Worm (Caenorhabditis elegans) whole organism, L4/young adult: ENCODE measurements around the gene gln-5.

ENCODE experiments used
- W03F9.2 ChIP-seq: fragments of 150-350 bp; optimal IDR thresholded peaks from 2 replicates; lab custom pipeline; 2014; ENCODE audit warnings: missing biosample characterization, missing genetic modification characterization
- dao-5 ChIP-seq: sonication (generic microtip); optimal IDR thresholded peaks from 2 replicates; lab custom pipeline; 2016; ENCODE audit warnings: missing genotype, missing genetic modification characterization, moderate library complexity, missing compliant biosample characterization
- him-1 ChIP-seq: sonication (generic microtip); optimal IDR thresholded peaks from 2 replicates; lab custom pipeline; 2016; ENCODE audit warnings: missing genotype, missing genetic modification reagents, missing genetic modification characterization, missing compliant biosample characterization

The gln-5 gene

DNA sequence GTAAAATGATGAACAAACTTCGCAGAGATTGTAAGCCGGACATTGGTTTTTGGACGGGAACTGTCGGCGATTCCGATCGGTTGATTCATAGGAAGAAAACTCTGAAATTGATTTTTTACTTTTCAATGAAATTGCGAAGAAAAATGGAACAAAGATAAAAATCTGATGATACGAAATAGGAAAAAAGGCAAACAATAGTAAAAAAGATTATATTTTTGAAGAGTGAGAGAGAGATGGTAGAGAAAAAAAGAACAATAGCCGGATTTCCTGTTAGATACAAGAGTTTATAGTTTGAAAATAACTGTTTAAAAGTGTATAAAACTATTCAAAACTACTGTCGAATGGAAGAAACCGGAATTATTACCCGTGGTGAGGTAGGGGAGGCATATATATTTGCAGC, 10.6 kb upstream of the gln-5 start, which contains the start of gene nra-1:
nra-1 (minus strand) TSS at position 101 of the 400 bp plus-strand sequence.
- no peak for TF ChIP-seq W03F9.2
- no peak for TF ChIP-seq him-1
- no peak for TF ChIP-seq dao-5 (tag; lab: Kevin White, UChicago)

DNA sequence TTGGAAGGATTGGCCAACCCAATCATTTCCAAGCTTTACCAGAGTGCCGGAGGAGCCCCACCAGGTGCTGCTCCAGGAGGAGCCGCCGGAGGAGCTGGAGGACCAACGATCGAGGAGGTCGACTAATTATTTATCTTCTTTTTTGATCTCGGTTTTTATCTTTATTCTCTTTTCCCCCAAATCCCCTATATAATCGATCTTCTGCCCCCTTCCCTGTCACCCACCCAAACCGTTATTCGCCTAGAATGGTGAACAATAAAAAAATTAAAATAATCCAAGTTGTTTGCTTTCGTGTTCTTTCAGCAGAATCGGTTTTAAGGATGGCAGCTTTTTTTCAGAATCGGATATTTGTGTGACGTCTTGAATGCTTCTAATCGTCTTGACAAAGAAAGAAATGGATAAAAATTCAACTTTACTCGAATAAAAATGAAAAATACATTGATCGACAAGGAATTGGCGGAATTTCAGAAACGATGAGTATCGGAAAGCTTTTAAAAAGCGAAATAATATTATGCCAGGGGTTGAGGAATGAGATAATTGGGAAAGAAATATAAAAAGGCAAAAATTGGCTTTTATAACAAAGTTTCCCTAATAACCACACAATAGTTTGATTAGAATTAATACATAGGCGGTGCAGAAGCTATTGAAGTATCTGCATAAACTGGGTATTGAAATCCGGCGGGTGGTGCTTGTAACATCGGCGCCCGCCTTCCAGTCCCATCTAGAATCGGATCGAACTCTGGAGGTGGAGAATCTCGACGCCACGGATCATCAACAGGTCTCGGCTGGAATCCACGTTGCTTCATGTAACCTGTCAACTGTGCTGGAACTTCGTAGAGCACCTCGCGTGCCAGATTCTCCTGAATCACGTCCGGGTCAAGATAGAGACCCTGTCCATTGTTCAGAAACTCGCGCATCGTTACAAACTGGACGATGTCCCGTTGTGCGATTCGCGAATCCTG, 7.9 kb upstream of the gln-5 start:
- peak; percentile 58 for TF ChIP-seq him-1
- TF ChIP-seq dao-5 (tag; lab: Kevin White, UChicago), result no peak
- peak; percentile 91 for TF ChIP-seq W03F9.2

DNA sequence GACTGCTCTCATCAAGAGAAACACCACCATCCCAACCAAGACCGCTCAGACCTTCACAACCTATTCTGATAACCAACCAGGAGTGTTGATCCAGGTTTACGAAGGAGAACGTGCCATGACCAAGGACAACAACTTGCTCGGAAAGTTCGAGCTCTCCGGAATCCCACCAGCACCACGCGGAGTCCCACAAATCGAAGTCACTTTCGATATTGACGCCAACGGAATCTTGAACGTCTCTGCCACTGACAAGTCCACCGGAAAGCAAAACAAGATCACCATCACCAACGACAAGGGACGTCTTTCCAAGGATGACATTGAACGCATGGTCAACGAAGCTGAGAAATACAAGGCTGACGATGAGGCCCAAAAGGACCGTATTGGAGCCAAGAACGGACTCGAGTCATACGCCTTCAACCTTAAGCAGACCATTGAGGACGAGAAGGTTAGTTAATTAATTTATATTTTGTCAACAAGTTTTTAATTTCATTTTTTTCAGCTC, 7.0 kb upstream of the gln-5 start:
- no peak for TF ChIP-seq dao-5 (tag; lab: Kevin White, UChicago)
- TF ChIP-seq him-1, result no peak
- TF ChIP-seq W03F9.2, result no peak

DNA sequence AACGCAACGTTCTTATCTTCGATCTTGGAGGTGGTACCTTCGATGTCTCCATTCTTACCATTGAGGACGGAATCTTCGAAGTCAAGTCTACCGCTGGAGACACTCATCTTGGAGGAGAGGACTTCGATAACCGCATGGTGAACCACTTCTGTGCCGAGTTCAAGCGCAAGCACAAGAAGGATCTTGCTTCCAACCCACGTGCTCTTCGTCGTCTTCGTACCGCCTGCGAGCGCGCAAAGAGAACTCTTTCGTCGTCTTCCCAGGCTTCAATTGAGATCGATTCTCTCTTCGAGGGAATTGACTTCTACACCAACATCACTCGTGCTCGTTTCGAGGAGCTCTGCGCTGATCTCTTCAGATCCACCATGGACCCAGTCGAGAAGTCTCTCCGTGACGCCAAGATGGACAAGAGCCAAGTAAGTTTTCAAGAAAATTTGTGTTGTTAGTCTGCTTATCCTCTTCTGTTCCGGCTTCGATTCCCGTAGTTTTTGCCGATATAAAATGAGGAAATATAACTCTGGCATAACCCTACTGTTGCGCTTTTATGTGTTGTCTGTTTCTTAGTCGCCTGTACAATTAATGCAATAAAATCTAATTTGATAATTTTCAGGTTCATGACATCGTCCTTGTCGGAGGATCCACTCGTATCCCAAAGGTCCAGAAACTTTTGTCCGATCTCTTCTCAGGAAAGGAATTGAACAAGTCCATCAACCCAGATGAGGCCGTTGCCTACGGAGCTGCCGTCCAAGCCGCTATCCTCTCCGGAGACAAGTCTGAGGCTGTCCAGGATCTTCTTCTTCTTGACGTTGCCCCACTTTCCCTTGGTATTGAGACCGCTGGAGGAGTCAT, 6.4 kb upstream of the gln-5 start:
- TF ChIP-seq him-1 (no peak), dao-5 (tag; lab: Kevin White, UChicago) (no peak), W03F9.2 (no peak)

DNA sequence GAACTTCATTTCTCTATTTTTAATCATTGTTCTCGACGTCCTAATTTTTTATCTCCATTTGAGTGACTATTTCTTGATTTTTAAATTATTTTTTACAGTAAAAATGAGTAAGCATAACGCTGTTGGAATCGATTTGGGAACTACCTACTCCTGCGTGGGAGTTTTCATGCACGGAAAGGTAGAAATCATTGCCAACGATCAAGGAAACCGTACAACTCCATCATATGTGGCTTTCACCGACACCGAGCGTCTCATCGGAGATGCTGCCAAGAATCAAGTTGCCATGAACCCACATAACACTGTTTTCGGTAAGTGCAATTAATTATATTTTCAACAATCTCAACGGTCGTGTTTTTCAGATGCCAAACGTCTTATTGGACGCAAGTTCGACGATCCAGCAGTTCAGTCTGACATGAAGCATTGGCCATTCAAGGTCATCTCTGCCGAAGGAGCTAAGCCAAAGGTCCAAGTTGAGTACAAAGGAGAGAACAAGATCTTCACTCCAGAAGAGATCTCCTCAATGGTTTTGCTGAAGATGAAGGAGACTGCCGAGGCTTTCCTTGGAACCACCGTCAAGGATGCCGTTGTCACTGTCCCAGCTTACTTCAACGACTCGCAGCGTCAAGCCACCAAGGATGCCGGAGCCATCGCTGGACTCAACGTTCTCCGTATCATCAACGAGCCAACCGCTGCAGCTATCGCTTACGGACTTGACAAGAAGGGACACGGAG, 5.6 kb upstream of the gln-5 start, which contains the start of gene hsp-1:
hsp-1 (plus strand) TSS at position 99 of the 731 bp plus-strand sequence.
- no peak for TF ChIP-seq dao-5 (tag; lab: Kevin White, UChicago)
- TF ChIP-seq W03F9.2, result no peak
- no peak for TF ChIP-seq him-1

DNA sequence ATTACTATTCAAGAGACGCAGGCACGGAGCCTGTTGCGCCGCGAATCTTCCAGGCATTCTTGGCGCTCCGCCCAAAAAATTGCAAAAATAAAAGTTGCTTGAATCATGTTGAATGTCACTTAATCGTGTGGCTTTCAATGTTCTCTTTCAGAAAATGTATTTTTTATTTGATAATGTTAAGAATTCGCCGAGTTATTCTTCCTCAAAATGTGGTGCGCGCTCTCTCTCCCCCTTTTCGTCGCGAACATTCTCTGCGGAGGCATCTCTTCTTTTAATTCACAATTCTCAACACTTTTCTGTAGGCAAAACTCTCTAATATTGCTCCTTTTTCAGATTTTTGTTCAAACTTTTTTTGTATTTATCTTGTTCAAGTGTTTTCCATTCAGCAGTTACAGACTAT, 4.9 kb upstream of the gln-5 start:
- TF ChIP-seq him-1, result peak; percentile 98
- TF ChIP-seq W03F9.2, result peak; percentile 93
- TF ChIP-seq dao-5 (tag; lab: Kevin White, UChicago), result peak; percentile 8

DNA sequence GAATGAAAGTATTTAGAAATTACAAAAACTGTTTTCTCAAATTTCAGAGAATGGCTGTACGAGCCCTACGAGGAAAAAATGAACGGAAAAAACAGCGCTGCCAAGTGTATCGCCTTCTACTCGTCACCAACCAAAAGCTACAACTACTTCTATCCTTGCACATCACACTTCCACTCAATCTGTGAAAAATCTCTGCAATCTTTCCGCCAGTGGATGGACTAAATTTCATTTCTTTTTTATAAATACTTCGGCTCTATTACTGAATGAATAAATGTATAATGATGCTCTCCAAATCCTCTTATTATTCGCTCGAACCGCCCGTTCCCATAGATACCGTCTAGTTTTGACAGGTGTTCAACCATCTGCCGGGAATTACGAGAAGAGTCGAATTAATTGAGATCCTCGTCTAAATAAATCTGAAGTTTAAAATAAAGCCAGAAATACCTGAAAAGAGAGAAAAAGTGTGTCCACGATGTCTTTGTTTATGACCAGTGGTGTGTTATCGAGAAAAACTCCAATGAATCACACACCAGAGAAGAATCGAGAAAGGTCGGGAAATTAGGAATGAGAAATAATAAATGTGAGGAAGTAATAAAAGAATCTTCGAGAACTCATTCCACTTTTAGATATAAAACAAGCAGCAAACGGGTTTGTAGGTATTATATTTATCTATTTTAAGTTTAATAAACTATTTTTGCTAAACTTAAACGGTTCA, 4.2 kb upstream of the gln-5 start:
- TF ChIP-seq him-1 (no peak), dao-5 (tag; lab: Kevin White, UChicago) (no peak), W03F9.2 (no peak)

DNA sequence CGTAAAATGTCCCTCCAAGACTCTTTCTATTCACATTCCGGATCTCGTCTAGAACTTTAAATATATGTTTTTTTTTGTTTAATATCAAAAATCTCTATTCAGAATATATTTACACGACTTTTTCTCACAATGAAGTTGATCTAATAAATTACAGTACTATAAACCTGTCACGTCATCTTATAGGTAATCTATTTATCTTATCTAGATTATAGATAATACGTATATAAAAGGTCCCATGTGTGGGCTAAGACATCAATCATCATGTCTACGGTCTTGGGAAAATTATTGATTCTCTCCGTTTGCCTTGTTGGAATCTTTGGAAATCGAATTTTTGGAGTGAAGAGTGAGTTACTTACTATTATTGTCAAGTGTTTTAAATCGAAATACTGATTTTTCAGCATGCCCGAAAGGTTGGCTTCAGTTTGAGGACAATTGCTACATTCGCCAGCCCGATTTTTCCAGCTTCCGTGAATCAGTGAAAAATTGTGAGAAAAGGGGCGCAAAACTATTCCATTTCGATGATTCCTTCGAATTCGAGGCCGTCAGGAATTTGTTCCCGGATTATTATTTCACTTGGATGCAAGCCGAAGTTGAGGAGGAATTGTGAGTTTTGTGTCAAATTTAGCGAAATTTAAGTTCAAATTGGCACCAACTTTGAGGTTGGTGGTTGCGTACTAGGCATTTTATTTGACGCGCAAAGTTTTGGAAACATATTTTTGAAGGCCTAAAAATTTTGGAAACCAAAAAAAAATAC, 3.4 kb upstream of the gln-5 start, which contains the start of gene clec-196:
clec-196 (plus strand) TSS at position 252 of the 754 bp plus-strand sequence.
- TF ChIP-seq dao-5 (tag; lab: Kevin White, UChicago) (no peak), him-1 (no peak), W03F9.2 (no peak)

DNA sequence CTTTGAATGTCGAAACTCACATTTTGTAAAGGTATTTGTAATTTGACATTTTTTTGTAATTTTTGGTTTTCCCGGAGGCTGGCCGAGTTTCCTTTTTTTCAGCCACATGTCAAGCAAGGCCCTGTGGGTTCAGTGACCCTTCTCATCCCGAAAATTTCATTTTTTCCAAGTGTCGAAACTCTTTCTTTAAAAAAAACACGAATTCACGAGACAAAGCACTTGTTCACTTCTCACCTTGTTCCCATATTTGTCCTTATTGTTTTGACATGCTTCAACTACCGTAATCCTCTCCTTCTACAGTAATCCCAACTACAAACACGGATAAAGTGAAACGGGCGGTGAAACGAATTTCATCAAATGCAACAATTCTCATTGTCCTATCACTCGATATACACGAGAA, 1.8 kb upstream of the gln-5 start, which contains the start of gene lhfp-4:
lhfp-4 (plus strand) TSS at position 301 of the 400 bp plus-strand sequence.
- TF ChIP-seq dao-5 (tag; lab: Kevin White, UChicago), result no peak
- TF ChIP-seq W03F9.2, result no peak
- no peak for TF ChIP-seq him-1

DNA sequence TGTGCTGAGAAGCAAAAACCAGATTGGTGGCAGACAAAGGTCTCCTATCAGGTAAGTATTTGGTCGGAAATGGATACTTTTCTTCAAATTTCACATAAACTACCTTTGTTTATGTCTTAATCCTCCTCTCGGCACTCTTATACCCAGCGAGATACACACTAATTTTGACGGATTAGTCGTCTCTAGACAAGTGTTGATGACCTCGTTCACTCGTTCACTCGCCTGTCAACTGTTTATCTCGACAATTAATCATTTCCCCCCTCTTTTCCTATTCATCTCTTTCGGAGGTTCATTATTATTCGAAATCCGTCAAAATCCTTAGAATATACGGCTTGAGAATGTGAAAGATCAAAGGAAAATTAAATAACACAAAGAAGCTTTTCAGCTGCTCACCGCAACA, 3.8 kb downstream of the gln-5 start:
- no peak for TF ChIP-seq dao-5 (tag; lab: Kevin White, UChicago)
- TF ChIP-seq him-1, result no peak
- TF ChIP-seq W03F9.2, result no peak

DNA sequence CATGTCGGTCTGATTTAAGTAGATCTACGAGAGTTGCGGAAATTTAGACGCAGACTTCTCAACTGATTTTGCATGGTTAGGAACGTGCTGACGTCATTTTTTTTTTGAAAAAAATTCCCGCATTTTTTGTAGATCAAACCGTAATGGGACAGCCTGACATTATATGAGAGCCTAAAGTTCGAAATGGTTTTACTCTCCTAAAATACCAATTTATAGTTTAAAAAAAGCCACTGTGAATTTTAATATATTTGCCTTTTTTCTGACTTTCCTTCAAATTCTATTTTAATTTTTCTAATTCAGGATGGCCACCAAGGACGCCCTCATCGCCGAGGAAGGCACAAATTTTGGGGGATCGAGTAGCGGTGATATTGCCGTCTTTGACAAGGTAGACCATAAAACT, 4.4 kb downstream of the gln-5 start, which contains the start of gene atgp-1:
atgp-1 (plus strand) TSS at position 301 of the 400 bp plus-strand sequence.
- TF ChIP-seq W03F9.2, result no peak
- TF ChIP-seq dao-5 (tag; lab: Kevin White, UChicago), result no peak
- TF ChIP-seq him-1, result no peak

DNA sequence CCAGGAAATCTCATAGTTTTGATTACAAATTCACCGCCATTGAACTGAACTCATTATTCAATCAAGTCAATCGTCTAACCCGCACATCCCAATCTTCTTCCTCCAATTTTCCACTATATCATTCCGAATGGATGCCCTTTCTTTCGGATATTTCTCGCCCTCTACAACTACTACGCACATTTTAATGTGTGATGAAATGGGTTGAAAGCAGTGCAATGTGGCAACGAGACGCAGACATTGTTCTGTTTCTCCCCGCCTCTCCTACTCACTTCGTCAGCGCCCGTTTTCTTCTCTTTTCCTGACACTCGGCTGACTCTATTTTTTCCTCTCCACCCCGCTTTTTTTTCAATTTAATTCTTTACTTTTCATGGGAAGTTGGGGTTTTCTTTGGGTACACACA, 4.8 kb downstream of the gln-5 start:
- TF ChIP-seq W03F9.2 (peak; percentile 12), him-1 (no peak), dao-5 (tag; lab: Kevin White, UChicago) (no peak)
